Worm (Caenorhabditis elegans) whole organism, L4 larva: Measurements from ENCODE around the gene rpl-34.

Source experiments
- F37D6.2 ChIP-seq: sonication (generic microtip); optimal IDR thresholded peaks from 2 replicates; lab custom pipeline; 2016; ENCODE audit warnings: mild to moderate bottlenecking, missing genetic modification characterization, missing compliant biosample characterization
- F49E8.2 ChIP-seq: sonication (generic microtip); optimal IDR thresholded peaks from 2 replicates; lab custom pipeline; 2016; ENCODE audit warnings: missing compliant biosample characterization, mild to moderate bottlenecking, missing genetic modification characterization, borderline replicate concordance
- R02D3.7 ChIP-seq: fragments of 150-350 bp; sonication (generic microtip); optimal IDR thresholded peaks from 3 replicates; lab custom pipeline; 2014; ENCODE audit warnings: missing biosample characterization, missing genetic modification characterization
- Y48G9A.11 ChIP-seq: fragments of 200-800 bp; sonication (Bioruptor generic); IDR thresholded peaks from 2 replicates; pipeline ENCODE4 v1.3.6; 2022; ENCODE audit warnings: missing genetic modification reagents, missing genetic modification characterization, missing compliant biosample characterization
- Y5F2A.4 ChIP-seq: fragments of 200-800 bp; sonication (Bioruptor generic); optimal IDR thresholded peaks from 2 replicates; lab custom pipeline; 2018; ENCODE audit warnings: mild to moderate bottlenecking, missing genetic modification characterization, missing compliant biosample characterization
- ZK546.5 ChIP-seq, 2 experiments: sonication (generic microtip); optimal IDR thresholded peaks; 2 replicates each; lab custom pipeline; 2017; ENCODE audit warnings: missing biosample characterization in 2 of 2, missing genetic modification characterization in 2 of 2
- aha-1 ChIP-seq: fragments of 150-350 bp; peaks from one replicate; lab custom pipeline; 2014; ENCODE audit warnings: missing biosample characterization, missing genetic modification characterization
- arid-1 ChIP-seq: fragments of 200-800 bp; sonication (Bioruptor generic); conservative IDR thresholded peaks from 2 replicates; pipeline ENCODE4 v1.3.6; 2022; ENCODE audit warnings: missing genetic modification reagents, missing genetic modification characterization, missing compliant biosample characterization
- ceh-62 ChIP-seq: sonication (generic microtip); optimal IDR thresholded peaks from 2 replicates; lab custom pipeline; 2017; ENCODE audit warnings: missing biosample characterization, missing genetic modification characterization
- ceh-82 ChIP-seq: sonication (generic microtip); optimal IDR thresholded peaks from 2 replicates; lab custom pipeline; 2017; ENCODE audit warnings: missing biosample characterization, missing genetic modification characterization
- dmd-8 ChIP-seq: fragments of 200-800 bp; sonication (Bioruptor generic); IDR thresholded peaks from 2 replicates; pipeline ENCODE4 v1.3.6; 2022; ENCODE audit warnings: missing genetic modification characterization, missing compliant biosample characterization
- dmd-9 ChIP-seq: fragments of 200-800 bp; sonication (Bioruptor generic); IDR thresholded peaks from 2 replicates; pipeline ENCODE4 v1.3.6; 2022; ENCODE audit warnings: missing genetic modification reagents, missing genetic modification characterization, missing compliant biosample characterization
- dpl-1 ChIP-seq: fragments of 150-350 bp; optimal IDR thresholded peaks from 2 replicates; lab custom pipeline; 2014; ENCODE audit warnings: missing biosample characterization, missing genetic modification reagents, missing genetic modification characterization
- duxl-1 ChIP-seq: sonication (generic microtip); optimal IDR thresholded peaks from 2 replicates; lab custom pipeline; 2016; ENCODE audit warnings: mild to moderate bottlenecking, missing genetic modification characterization, moderate library complexity, missing compliant biosample characterization; ENCODE audit not compliant: poor library complexity
- fos-1 ChIP-seq: fragments of 150-350 bp; optimal IDR thresholded peaks from 2 replicates; lab custom pipeline; 2014; ENCODE audit warnings: missing biosample characterization, missing genetic modification characterization
- gei-8 ChIP-seq: fragments of 200-800 bp; sonication (Bioruptor generic); optimal IDR thresholded peaks from 2 replicates; lab custom pipeline; 2018; ENCODE audit warnings: mild to moderate bottlenecking, missing genetic modification characterization, missing compliant biosample characterization
- hif-1 ChIP-seq, 2 experiments: sonication (generic microtip); optimal IDR thresholded peaks; 2 replicates each; lab custom pipeline; 2016 to 2017; ENCODE audit warnings: missing compliant biosample characterization in 2 of 2, missing genetic modification characterization in 2 of 2, missing genetic modification reagents in 2 of 2, missing genotype in 2 of 2, mild to moderate bottlenecking in 1 of 2
- hlh-30 ChIP-seq: sonication (generic microtip); optimal IDR thresholded peaks from 2 replicates; lab custom pipeline; 2017; ENCODE audit warnings: antibody characterized with exemption, mild to moderate bottlenecking, missing genetic modification characterization, missing compliant biosample characterization; ENCODE audit not compliant: insufficient read depth
- jun-1 ChIP-seq: fragments of 150-350 bp; optimal IDR thresholded peaks from 2 replicates; lab custom pipeline; 2014; ENCODE audit warnings: missing biosample characterization, missing genetic modification reagents, missing genetic modification characterization
- lim-7 ChIP-seq: fragments of 200-800 bp; sonication (Bioruptor generic); IDR thresholded peaks from 2 replicates; pipeline ENCODE4 v1.3.6; 2022; ENCODE audit warnings: missing genetic modification characterization, missing compliant biosample characterization
- lin-15B ChIP-seq: fragments of 150-350 bp; sonication (generic microtip); optimal IDR thresholded peaks from 3 replicates; lab custom pipeline; 2014; ENCODE audit warnings: missing biosample characterization, missing genetic modification characterization
- lin-29 ChIP-seq: fragments of 200-800 bp; sonication (Bioruptor generic); IDR thresholded peaks from 2 replicates; pipeline ENCODE4 v1.3.6; 2022; ENCODE audit warnings: missing genetic modification reagents, missing genetic modification characterization, missing compliant biosample characterization
- lir-3 ChIP-seq: sonication (generic microtip); optimal IDR thresholded peaks from 2 replicates; lab custom pipeline; 2016; ENCODE audit warnings: mild to moderate bottlenecking, missing genetic modification characterization, missing compliant biosample characterization
- madf-9 ChIP-seq: fragments of 200-800 bp; sonication (Bioruptor generic); conservative IDR thresholded peaks from 2 replicates; pipeline ENCODE4 v1.3.6; 2022; ENCODE audit warnings: missing genetic modification reagents, missing genetic modification characterization, missing compliant biosample characterization
- mxl-3 ChIP-seq: fragments of 200-800 bp; sonication (Bioruptor generic); optimal IDR thresholded peaks from 2 replicates; lab custom pipeline; 2018; ENCODE audit warnings: mild to moderate bottlenecking, missing genetic modification characterization, missing compliant biosample characterization
- nhr-102 ChIP-seq: sonication (generic microtip); optimal IDR thresholded peaks from 2 replicates; lab custom pipeline; 2016; ENCODE audit warnings: mild to moderate bottlenecking, missing genetic modification characterization, moderate library complexity, missing compliant biosample characterization
- nhr-11 ChIP-seq: fragments of 150-350 bp; optimal IDR thresholded peaks from 2 replicates; lab custom pipeline; 2014; ENCODE audit warnings: missing biosample characterization, missing genetic modification characterization
- nhr-28 ChIP-seq: fragments of 150-350 bp; optimal IDR thresholded peaks from 2 replicates; lab custom pipeline; 2014; ENCODE audit warnings: missing biosample characterization, missing genetic modification characterization
- nhr-48 ChIP-seq: sonication (generic microtip); optimal IDR thresholded peaks from 2 replicates; lab custom pipeline; 2016; ENCODE audit warnings: mild to moderate bottlenecking, missing genetic modification characterization, missing compliant biosample characterization
- nhr-6 ChIP-seq: fragments of 150-350 bp; optimal IDR thresholded peaks from 2 replicates; lab custom pipeline; 2014; ENCODE audit warnings: missing biosample characterization, missing genetic modification characterization
- pha-4 ChIP-seq, 2 experiments: fragments of 150-350 bp in 1 of 2; fragments of 200-800 bp in 1 of 2; sonication (Bioruptor generic) in 1 of 2; IDR thresholded peaks in 1 of 2; optimal IDR thresholded peaks in 1 of 2; 2 replicates each; pipeline versions ENCODE4 v1.3.6 to Lab custom; 2014 to 2022; ENCODE audit warnings: missing genetic modification characterization in 2 of 2, missing genetic modification reagents in 2 of 2, missing biosample characterization in 1 of 2, missing compliant biosample characterization in 1 of 2
- pqm-1 ChIP-seq: sonication (generic microtip); optimal IDR thresholded peaks from 2 replicates; lab custom pipeline; 2017; ENCODE audit warnings: missing biosample characterization, missing genetic modification characterization
- saeg-2 ChIP-seq: fragments of 200-800 bp; sonication (Bioruptor generic); IDR thresholded peaks from 2 replicates; pipeline ENCODE4 v1.3.6; 2022; ENCODE audit warnings: missing genetic modification reagents, missing genetic modification characterization, missing compliant biosample characterization
- set-16 ChIP-seq: fragments of 200-800 bp; sonication (Bioruptor generic); IDR thresholded peaks from 2 replicates; pipeline ENCODE4 v1.3.6; 2022; ENCODE audit warnings: missing genetic modification reagents, missing genetic modification characterization, missing compliant biosample characterization
- spr-3 ChIP-seq: fragments of 200-800 bp; sonication (Bioruptor generic); optimal IDR thresholded peaks from 2 replicates; lab custom pipeline; 2018; ENCODE audit warnings: mild to moderate bottlenecking, missing genetic modification characterization, missing compliant biosample characterization
- tra-1 ChIP-seq: fragments of 200-800 bp; sonication (Bioruptor generic); IDR thresholded peaks from 2 replicates; pipeline ENCODE4 v1.3.6; 2022; ENCODE audit warnings: missing genetic modification reagents, missing genetic modification characterization, missing compliant biosample characterization
- unc-39 ChIP-seq: sonication (generic microtip); optimal IDR thresholded peaks from 2 replicates; lab custom pipeline; 2017; ENCODE audit warnings: missing biosample characterization, missing genetic modification characterization
- vab-7 ChIP-seq: fragments of 200-800 bp; sonication (Bioruptor generic); IDR thresholded peaks from 2 replicates; pipeline ENCODE4 v1.3.6; 2022; ENCODE audit warnings: missing genetic modification reagents, missing genetic modification characterization, missing compliant biosample characterization
- zfp-2 ChIP-seq: sonication (generic microtip); optimal IDR thresholded peaks from 2 replicates; lab custom pipeline; 2016; ENCODE audit warnings: mild to moderate bottlenecking, missing genetic modification characterization, missing compliant biosample characterization
- zip-11 ChIP-seq: fragments of 200-800 bp; sonication (Bioruptor generic); IDR thresholded peaks from 2 replicates; pipeline ENCODE4 v1.3.6; 2022; ENCODE audit warnings: missing genetic modification characterization, missing compliant biosample characterization
- ztf-11 ChIP-seq: fragments of 150-350 bp; optimal IDR thresholded peaks from 2 replicates; lab custom pipeline; 2014; ENCODE audit warnings: missing biosample characterization, missing genetic modification characterization
- ztf-7 ChIP-seq: fragments of 150-350 bp; optimal IDR thresholded peaks from 2 replicates; lab custom pipeline; 2014; ENCODE audit warnings: missing biosample characterization, missing genetic modification characterization

rpl-34 gene

DNA sequence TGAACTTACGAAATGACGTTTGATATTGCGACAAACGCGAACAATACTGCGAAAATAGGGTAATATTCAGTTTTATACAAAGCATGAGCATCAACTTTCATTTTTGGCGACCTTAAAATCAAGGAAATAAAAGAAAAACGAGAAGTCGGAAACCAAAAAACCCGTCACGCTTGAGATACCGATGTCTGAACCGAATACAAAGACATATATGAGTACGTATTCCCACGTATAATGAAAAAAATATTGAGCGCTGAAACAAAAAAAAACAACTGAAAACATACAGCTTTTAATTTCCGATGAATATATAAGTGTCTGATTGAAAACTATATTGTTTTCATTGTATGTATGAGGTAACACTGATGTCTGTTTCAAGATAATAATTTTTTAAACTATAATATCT lies 39.1 kb upstream of the rpl-34 start, which contains the start of gene sre-18:
Gene sre-18 (minus strand): TSS at position 101 of the 400 bp plus-strand sequence.
- TF ChIP-seq duxl-1 (tag; lab: Kevin White, UChicago) (no peak), ztf-11 (tag; lab: Kevin White, UChicago) (no peak), nhr-11 (tag; lab: Kevin White, UChicago) (no peak), arid-1 (GFP tag; lab: Robert Waterston, UW) (no peak), Y5F2A.4 (GFP tag; lab: Kevin White, UChicago) (no peak), madf-9 (GFP tag; lab: Robert Waterston, UW) (no peak), ceh-82 (tag; lab: Kevin White, UChicago) (no peak), ztf-7 (tag; lab: Kevin White, UChicago) (no peak), Y48G9A.11 (GFP tag; lab: Robert Waterston, UW) (no peak), vab-7 (GFP tag; lab: Robert Waterston, UW) (no peak), jun-1 (no peak), dmd-9 (GFP tag; lab: Robert Waterston, UW) (no peak), nhr-48 (tag; lab: Kevin White, UChicago) (no peak), F49E8.2 (tag; lab: Kevin White, UChicago) (no peak)

DNA sequence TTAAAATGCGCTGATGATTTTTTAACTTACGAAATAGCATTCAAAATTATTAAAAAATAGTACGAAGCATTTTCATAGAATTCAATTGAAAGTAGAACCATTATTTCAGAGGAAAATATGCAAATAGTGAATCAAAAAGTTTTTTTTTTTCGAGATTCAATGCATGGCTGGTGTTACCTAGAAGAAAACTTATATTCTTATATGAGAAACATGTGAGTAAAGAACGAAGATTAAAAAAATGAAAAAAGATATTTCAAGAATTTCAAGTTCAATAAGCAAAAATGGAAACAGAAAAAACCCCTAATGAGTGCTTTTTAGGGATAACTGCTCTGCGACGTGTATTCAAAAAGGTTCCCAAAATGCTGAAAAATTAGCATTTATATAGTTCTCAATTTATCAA lies 32.8 kb upstream of the rpl-34 start, which contains the start of gene sre-16:
Gene sre-16 (minus strand): TSS at position 101 of the 400 bp plus-strand sequence.
- TF ChIP-seq ceh-62 (tag; lab: Kevin White, UChicago): no peak
- no peak for TF ChIP-seq lir-3 (tag; lab: Kevin White, UChicago)
- TF ChIP-seq dpl-1: no peak
- TF ChIP-seq R02D3.7 (tag; lab: Kevin White, UChicago): no peak
- TF ChIP-seq mxl-3 (GFP tag; lab: Kevin White, UChicago): no peak
- no peak for TF ChIP-seq F37D6.2
- no peak for TF ChIP-seq pqm-1 (tag; lab: Kevin White, UChicago)
- no peak for TF ChIP-seq ztf-11 (tag; lab: Kevin White, UChicago)
- no peak for TF ChIP-seq hif-1 (tag; optimal IDR thresholded peaks at IDR 0.05; lab: Kevin White, UChicago)
- TF ChIP-seq nhr-11 (tag; lab: Kevin White, UChicago): no peak
- no peak for TF ChIP-seq nhr-28 (tag; lab: Kevin White, UChicago)
- no peak for TF ChIP-seq F49E8.2 (tag; lab: Kevin White, UChicago)
- TF ChIP-seq lin-29 (GFP tag; lab: Robert Waterston, UW): no peak
- TF ChIP-seq nhr-102 (tag; lab: Kevin White, UChicago): no peak
- TF ChIP-seq spr-3: no peak
- no peak for TF ChIP-seq nhr-6 (tag; lab: Kevin White, UChicago)
- TF ChIP-seq ceh-82 (tag; lab: Kevin White, UChicago): no peak
- TF ChIP-seq unc-39 (tag; lab: Kevin White, UChicago): no peak

DNA sequence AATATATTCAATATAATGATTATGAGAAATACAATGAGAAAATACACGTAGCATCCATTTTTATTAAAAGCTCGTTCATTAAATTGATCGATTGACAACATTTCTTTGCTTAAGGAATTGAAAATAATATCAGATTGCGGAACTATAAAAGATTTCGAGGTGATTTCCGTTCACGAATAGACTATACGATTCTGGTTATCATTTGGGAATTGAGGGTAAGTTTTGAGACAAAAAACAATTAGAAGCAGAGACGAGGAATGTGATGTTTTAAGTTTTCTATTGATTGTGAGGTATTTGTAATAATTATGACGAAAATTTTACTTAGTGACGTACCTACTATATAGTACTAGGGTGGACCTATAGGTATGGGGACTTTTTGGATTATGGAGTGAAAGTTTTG lies 29.9 kb upstream of the rpl-34 start, which contains the start of gene sre-19:
Gene sre-19 (minus strand): TSS at position 101 of the 400 bp plus-strand sequence.
- no peak for TF ChIP-seq set-16 (GFP tag; lab: Robert Waterston, UW)
- no peak for TF ChIP-seq nhr-102 (tag; lab: Kevin White, UChicago)
- no peak for TF ChIP-seq unc-39 (tag; lab: Kevin White, UChicago)
- no peak for TF ChIP-seq dmd-8 (GFP tag; lab: Robert Waterston, UW)
- no peak for TF ChIP-seq pha-4 (GFP tag; IDR thresholded peaks at IDR 0.05; lab: Robert Waterston, UW)
- TF ChIP-seq pha-4 (tag; optimal IDR thresholded peaks at IDR 0.05; lab: Kevin White, UChicago): no peak
- no peak for TF ChIP-seq R02D3.7 (tag; lab: Kevin White, UChicago)
- no peak for TF ChIP-seq gei-8 (GFP tag; lab: Kevin White, UChicago)
- no peak for TF ChIP-seq lim-7 (GFP tag; lab: Robert Waterston, UW)
- no peak for TF ChIP-seq saeg-2 (GFP tag; lab: Robert Waterston, UW)
- no peak for TF ChIP-seq fos-1 (tag; lab: Kevin White, UChicago)
- no peak for TF ChIP-seq ZK546.5 (tag; optimal IDR thresholded peaks at IDR 0.05; lab: Kevin White, UChicago)
- TF ChIP-seq zip-11 (GFP tag; lab: Robert Waterston, UW): no peak
- TF ChIP-seq hlh-30 (tag; lab: Kevin White, UChicago): no peak
- no peak for TF ChIP-seq ztf-7 (tag; lab: Kevin White, UChicago)
- TF ChIP-seq tra-1 (GFP tag; lab: Robert Waterston, UW): no peak
- no peak for TF ChIP-seq aha-1 (tag; lab: Kevin White, UChicago)
- no peak for TF ChIP-seq dpl-1
- no peak for TF ChIP-seq zfp-2
- no peak for TF ChIP-seq lin-15B (tag; lab: Kevin White, UChicago)
